Worm (Caenorhabditis elegans): ENCODE measurements around the gene F10E7.11.
"Not testable (repeated sequence)": the region's sequence is repeated elsewhere in the genome, so short reads cannot be mapped to it uniquely, and the experiment has no call there.

The F10E7.11 gene

ce11 chrII:7104794-7105613 is 17.7 kb downstream of the F10E7.11 start, which contains the start of the genes farl-11 and rpl-33:
Gene farl-11 (minus strand): TSS chrII:7105035.
Gene rpl-33 (plus strand): TSS chrII:7105563.
- TF ChIP-seq W03F9.2 (tag; optimal IDR thresholded peaks at IDR 0.05) = peak; percentile 86
- TF ChIP-seq him-1 (tag; optimal IDR thresholded peaks at IDR 0.05) = peak; percentile 37
- no peak for TF ChIP-seq dao-5 (tag; optimal IDR thresholded peaks at IDR 0.05)

- no peak for TF ChIP-seq him-1 (tag; optimal IDR thresholded peaks at IDR 0.05)
- no peak for TF ChIP-seq W03F9.2 (tag; optimal IDR thresholded peaks at IDR 0.05)
- no peak for TF ChIP-seq dao-5 (tag; optimal IDR thresholded peaks at IDR 0.05)
Measured at ce11 chrII:7103111-7103510, 19.6 kb downstream of the F10E7.11 start.

DNA sequence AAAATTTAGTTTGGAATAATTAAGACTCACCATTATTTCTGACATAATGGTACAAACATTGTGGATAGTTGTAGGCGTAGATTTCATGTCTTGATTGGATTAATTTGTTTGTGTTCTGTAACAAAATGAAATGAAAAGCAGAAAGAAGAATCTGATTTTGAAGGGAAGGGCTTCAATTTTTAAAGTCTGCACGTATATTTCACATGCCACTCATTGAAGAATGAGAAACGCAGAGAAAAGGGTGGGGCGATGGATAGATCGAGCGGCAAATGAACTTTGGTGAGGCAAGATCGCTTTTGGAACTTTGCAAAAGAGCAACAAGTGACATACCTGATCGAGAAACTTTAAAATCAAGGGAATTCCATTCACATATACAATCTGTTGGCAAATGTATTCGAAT is 20.4 kb downstream of the F10E7.11 start:
- no peak for TF ChIP-seq W03F9.2 (tag; optimal IDR thresholded peaks at IDR 0.05)
- no peak for TF ChIP-seq him-1 (tag; optimal IDR thresholded peaks at IDR 0.05)
- no peak for TF ChIP-seq dao-5 (tag; optimal IDR thresholded peaks at IDR 0.05)

DNA sequence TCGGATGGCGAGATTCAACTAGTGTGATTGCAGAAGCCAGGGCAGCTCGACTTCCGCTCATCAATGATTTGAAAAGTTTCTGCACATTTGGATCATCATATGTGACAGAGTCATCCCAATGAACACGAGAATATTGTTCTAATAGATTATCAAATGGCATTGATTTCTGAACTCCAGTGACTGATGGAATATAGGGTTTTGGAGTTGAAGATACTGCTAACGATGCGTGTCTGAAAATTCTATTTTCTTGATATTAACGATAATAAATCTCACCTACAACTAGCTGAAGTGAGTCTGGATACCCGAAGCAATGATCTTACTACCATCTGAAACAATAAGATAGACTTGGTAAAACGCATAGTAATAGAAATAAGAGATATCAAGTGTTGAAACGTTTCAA is 21.9 kb downstream of the F10E7.11 start, which contains the start of gene mmaa-1:
TSS of gene mmaa-1 (minus strand) at position 328 of the 400 bp plus-strand sequence.
- TF ChIP-seq W03F9.2 (tag; optimal IDR thresholded peaks at IDR 0.05) (no peak), him-1 (tag; optimal IDR thresholded peaks at IDR 0.05) (no peak), dao-5 (tag; optimal IDR thresholded peaks at IDR 0.05) (no peak)

ce11 chrII:7099231-7099630 is 23.5 kb downstream of the F10E7.11 start:
- TF ChIP-seq him-1 (tag; optimal IDR thresholded peaks at IDR 0.05) (no peak), dao-5 (tag; optimal IDR thresholded peaks at IDR 0.05) (no peak), W03F9.2 (tag; optimal IDR thresholded peaks at IDR 0.05) (no peak)

DNA sequence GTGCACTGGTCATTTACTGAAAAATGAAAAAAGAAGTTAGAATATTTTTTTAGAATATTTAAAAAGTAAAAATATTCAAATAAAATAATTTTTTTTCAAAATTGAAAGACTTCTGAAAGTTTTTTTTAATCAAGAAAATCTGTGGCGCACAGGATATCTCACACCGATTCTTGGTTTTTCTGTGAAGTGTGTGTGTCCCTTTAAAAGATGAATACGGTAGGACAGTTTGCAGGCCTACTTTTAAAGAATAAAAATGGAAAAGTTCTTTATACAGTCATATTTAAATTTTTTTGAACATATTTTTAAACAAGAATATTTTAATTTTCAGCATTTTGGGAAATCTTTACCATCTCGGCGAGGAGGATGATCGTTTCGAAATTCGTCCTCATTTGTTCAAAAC is 24.1 kb downstream of the F10E7.11 start, which contains the start of gene mct-5:
TSS of gene mct-5 (minus strand) at position 16 of the 400 bp plus-strand sequence.
- TF ChIP-seq W03F9.2 (tag; optimal IDR thresholded peaks at IDR 0.05) (no peak), him-1 (tag; optimal IDR thresholded peaks at IDR 0.05) (no peak), dao-5 (tag; optimal IDR thresholded peaks at IDR 0.05) (no peak)

DNA sequence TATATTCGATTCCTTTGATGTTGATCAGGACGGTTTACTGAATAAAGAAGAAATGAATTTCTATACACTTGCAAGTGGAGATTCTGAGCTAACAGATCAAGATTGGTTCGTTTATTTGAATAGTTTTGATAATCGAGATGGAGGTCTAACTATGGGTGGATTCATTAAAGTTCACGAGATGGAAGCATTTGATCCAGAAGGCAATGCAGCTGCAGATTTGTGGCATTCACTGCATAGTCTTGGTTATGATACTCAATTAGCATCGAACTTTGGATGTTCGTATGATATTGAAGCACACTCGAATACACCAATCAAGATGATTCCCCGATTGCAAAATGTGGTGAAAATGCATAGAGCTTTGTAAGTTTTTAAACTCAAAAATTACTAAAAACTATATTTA is 26.7 kb downstream of the F10E7.11 start:
- TF ChIP-seq W03F9.2 (tag; optimal IDR thresholded peaks at IDR 0.05) (no peak), dao-5 (tag; optimal IDR thresholded peaks at IDR 0.05) (no peak), him-1 (tag; optimal IDR thresholded peaks at IDR 0.05) (no peak)

- TF ChIP-seq him-1 (tag; optimal IDR thresholded peaks at IDR 0.05) (no peak), dao-5 (tag; optimal IDR thresholded peaks at IDR 0.05) (no peak), W03F9.2 (tag; optimal IDR thresholded peaks at IDR 0.05) (no peak)
Measured at ce11 chrII:7093339-7093821, 29.3 kb downstream of the F10E7.11 start, which contains the start of gene T02G5.3. Gene T02G5.3 (plus strand): TSS chrII:7093389.

ce11 chrII:7090852-7091251 is 31.8 kb downstream of the F10E7.11 start:
- TF ChIP-seq dao-5 (tag; optimal IDR thresholded peaks at IDR 0.05) (no peak), W03F9.2 (tag; optimal IDR thresholded peaks at IDR 0.05) (no peak), him-1 (tag; optimal IDR thresholded peaks at IDR 0.05) (no peak)

DNA sequence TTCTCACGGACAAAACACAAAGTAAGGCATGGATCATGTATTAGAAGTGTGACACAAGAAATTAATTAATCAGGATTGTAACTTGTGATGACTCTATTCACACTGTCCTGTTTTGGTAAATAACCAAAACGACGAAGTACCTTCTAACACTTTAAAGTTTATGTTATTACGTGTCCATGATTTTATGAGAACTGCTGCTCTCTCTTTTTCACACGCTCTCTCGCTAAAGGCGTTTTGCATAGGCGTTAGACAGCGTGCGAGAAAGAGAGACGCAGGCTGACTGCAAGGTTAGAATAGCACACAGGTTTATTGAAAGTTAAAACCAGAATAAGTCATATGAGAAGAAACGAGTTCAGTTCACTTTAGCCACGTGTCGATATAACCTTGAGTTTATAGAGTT is 32.6 kb downstream of the F10E7.11 start:
- TF ChIP-seq W03F9.2 (tag; optimal IDR thresholded peaks at IDR 0.05) (no peak), dao-5 (tag; optimal IDR thresholded peaks at IDR 0.05) (no peak), him-1 (tag; optimal IDR thresholded peaks at IDR 0.05) (no peak)

DNA sequence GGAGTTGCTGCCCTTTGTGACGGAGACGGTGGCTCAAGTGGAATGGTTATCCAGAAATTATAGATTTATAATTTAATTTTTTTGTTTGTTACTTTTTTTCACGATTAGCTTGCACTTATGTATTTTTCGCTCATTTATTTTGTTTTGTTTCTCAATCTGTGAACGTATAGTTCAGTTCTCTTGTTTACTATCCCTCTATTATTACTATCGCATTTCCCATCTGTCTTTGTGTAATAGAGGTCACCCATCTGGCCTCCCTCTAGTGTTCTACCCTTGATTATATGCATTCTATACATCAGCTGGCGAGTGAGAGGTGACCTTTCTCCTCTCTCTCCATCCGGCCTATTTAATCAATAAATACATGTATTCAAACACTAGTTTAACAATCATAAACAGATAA is 38.7 kb downstream of the F10E7.11 start, which contains the start of the genes T02G5.14 and T02G5.15:
TSS of gene T02G5.14 (plus strand) at position 301 of the 400 bp plus-strand sequence.
TSS of gene T02G5.15 (plus strand) at position 301 of the 400 bp plus-strand sequence.
- not testable (repeated sequence) for TF ChIP-seq W03F9.2, dao-5, him-1 (tag; optimal IDR thresholded peaks at IDR 0.05)

DNA sequence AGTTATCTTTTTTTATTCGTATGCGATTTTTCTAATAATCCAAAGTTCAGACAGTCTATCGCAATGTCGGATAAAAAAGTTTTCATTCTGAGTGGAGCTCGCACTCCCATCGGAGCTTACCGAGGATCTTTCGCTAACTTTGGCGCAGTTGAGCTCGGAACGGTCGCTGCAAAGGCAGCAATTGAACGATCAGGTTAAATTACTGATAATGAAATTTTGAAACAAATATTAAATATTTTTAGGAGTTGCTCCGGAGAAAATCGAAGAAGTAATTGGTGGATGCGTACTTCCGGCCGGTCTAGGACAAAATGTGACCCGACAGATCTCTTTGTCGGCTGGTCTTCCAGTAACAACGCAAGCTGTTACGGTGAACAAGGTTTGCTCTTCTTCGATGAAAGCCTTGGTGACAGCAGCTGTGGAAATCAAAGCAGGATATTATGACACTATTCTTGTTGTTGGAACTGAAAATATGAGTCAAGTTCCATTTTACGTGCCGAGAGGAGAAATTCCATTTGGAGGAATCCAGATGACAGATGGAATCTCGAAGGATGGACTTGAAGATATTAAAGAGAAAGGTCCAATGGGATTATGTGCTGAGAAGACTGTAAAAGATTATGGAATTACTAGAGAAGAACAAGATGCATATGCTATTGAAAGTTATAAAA is 47.0 kb downstream of the F10E7.11 start, which contains the start of gene T02G5.7:
TSS of gene T02G5.7 (plus strand) at position 51 of the 665 bp plus-strand sequence.
- TF ChIP-seq him-1 (tag; optimal IDR thresholded peaks at IDR 0.05) (no peak), W03F9.2 (tag; optimal IDR thresholded peaks at IDR 0.05) (no peak), dao-5 (tag; optimal IDR thresholded peaks at IDR 0.05) (no peak)

ce11 chrII:7073537-7073913 is 49.2 kb downstream of the F10E7.11 start, which contains the start of gene kat-1:
Gene kat-1 (plus strand): TSS chrII:7073814.
- TF ChIP-seq him-1 (tag; optimal IDR thresholded peaks at IDR 0.05) = no peak

Data from whole organism, L4/young adult.